Fruit fly (Drosophila melanogaster) whole organism, embryonic: ENCODE measurements around the gene CG44303.
A peak's percentile ranks its signal among the peaks of the same experiment; 100 is the strongest.

Source experiments
- B-H1 ChIP-seq: fragments of 200-800 bp; sonication (Bioruptor generic); IDR thresholded peaks from 3 replicates; pipeline ENCODE4 v1.3.6; 2022; ENCODE audit warnings: missing biosample characterization, missing genetic modification characterization
- B-H2 ChIP-seq: fragments of 200-800 bp; sonication (Bioruptor generic); optimal IDR thresholded peaks from 2 replicates; lab custom pipeline; 2018; ENCODE audit warnings: missing biosample characterization, mild to moderate bottlenecking, missing genetic modification characterization
- BEAF-32 ChIP-seq: fragments of 200-800 bp; sonication (Bioruptor generic); optimal IDR thresholded peaks from 3 replicates; lab custom pipeline; 2017; ENCODE audit warnings: missing biosample characterization, missing genetic modification characterization, mild to moderate bottlenecking, moderate library complexity, missing genetic modification reagents
- BtbVII ChIP-seq: fragments of 200-800 bp; sonication (Bioruptor generic); optimal IDR thresholded peaks from 3 replicates; lab custom pipeline; 2017; ENCODE audit warnings: missing biosample characterization, mild to moderate bottlenecking, missing genetic modification characterization
- CG12104 ChIP-seq: fragments of 200-800 bp; sonication (Bioruptor generic); optimal IDR thresholded peaks from 3 replicates; lab custom pipeline; 2016; ENCODE audit warnings: missing biosample characterization, missing genetic modification characterization
- CG12942 ChIP-seq: fragments of 200-800 bp; sonication (Bioruptor generic); optimal IDR thresholded peaks from 3 replicates; lab custom pipeline; 2016; ENCODE audit warnings: missing biosample characterization, missing genetic modification characterization
- CG14860 ChIP-seq: fragments of 200-800 bp; sonication (Bioruptor generic); IDR thresholded peaks from 3 replicates; pipeline ENCODE4 v1.3.6; 2022; ENCODE audit warnings: missing biosample characterization, missing genetic modification characterization; ENCODE audit not compliant: partially characterized antibody
- CG15011 ChIP-seq: fragments of 200-800 bp; sonication (Bioruptor generic); optimal IDR thresholded peaks from 3 replicates; lab custom pipeline; 2018; ENCODE audit warnings: missing biosample characterization, mild to moderate bottlenecking, missing genetic modification characterization
- CG1647 ChIP-seq: fragments of 200-800 bp; sonication (Bioruptor generic); optimal IDR thresholded peaks from 3 replicates; lab custom pipeline; 2016; ENCODE audit warnings: missing biosample characterization, missing genetic modification characterization
- CG16779 ChIP-seq: fragments of 200-800 bp; sonication (Bioruptor generic); IDR thresholded peaks from 2 replicates; pipeline ENCODE4 v1.3.6; 2022; ENCODE audit warnings: missing biosample characterization, missing genetic modification characterization
- CG17186 ChIP-seq: fragments of 200-800 bp; sonication (Bioruptor generic); optimal IDR thresholded peaks from 3 replicates; lab custom pipeline; 2017; ENCODE audit warnings: missing biosample characterization, missing genetic modification reagents, missing genetic modification characterization
- CG2116 ChIP-seq: fragments of 200-800 bp; sonication (Bioruptor generic); optimal IDR thresholded peaks from 3 replicates; lab custom pipeline; 2018; ENCODE audit warnings: missing biosample characterization, mild to moderate bottlenecking, missing genetic modification characterization
- CG31441 ChIP-seq: fragments of 200-800 bp; sonication (Bioruptor generic); IDR thresholded peaks from 2 replicates; pipeline ENCODE4 v1.3.6; 2022; ENCODE audit warnings: missing biosample characterization, missing genetic modification characterization
- CG32772 ChIP-seq: fragments of 200-800 bp; sonication (Bioruptor generic); IDR thresholded peaks from 2 replicates; pipeline ENCODE4 v1.3.6; 2022; ENCODE audit warnings: missing biosample characterization, missing genetic modification characterization
- CG33557 ChIP-seq: fragments of 200-800 bp; sonication (Bioruptor generic); optimal IDR thresholded peaks from 2 replicates; lab custom pipeline; 2019; ENCODE audit warnings: missing biosample characterization, mild to moderate bottlenecking, missing genetic modification characterization, moderate library complexity
- CG4404 ChIP-seq: fragments of 200-800 bp; sonication (Bioruptor generic); IDR thresholded peaks from 2 replicates; pipeline ENCODE4 v1.3.6; 2022; ENCODE audit warnings: missing biosample characterization, missing genetic modification characterization
- CG4730 ChIP-seq: fragments of 200-800 bp; sonication (Bioruptor generic); IDR thresholded peaks from 2 replicates; pipeline ENCODE4 v1.3.6; 2022; ENCODE audit warnings: missing biosample characterization, missing genetic modification characterization
- CG6765 ChIP-seq: fragments of 200-800 bp; sonication (Bioruptor generic); optimal IDR thresholded peaks from 3 replicates; lab custom pipeline; 2017; ENCODE audit warnings: missing biosample characterization, mild to moderate bottlenecking, missing genetic modification characterization
- CG7786 ChIP-seq: fragments of 200-800 bp; sonication (Bioruptor generic); optimal IDR thresholded peaks from 2 replicates; lab custom pipeline; 2016; ENCODE audit warnings: missing biosample characterization, missing genetic modification characterization
- CG7928 ChIP-seq: fragments of 200-800 bp; sonication (Bioruptor generic); optimal IDR thresholded peaks from 2 replicates; lab custom pipeline; 2017; ENCODE audit warnings: missing biosample characterization, mild to moderate bottlenecking, missing genetic modification characterization
- CG7987 ChIP-seq: fragments of 200-800 bp; sonication (Bioruptor generic); optimal IDR thresholded peaks from 2 replicates; lab custom pipeline; 2018; ENCODE audit warnings: missing biosample characterization, mild to moderate bottlenecking, missing genetic modification characterization, moderate library complexity
- CrebB ChIP-seq: fragments of 200-800 bp; sonication (Bioruptor generic); optimal IDR thresholded peaks from 3 replicates; lab custom pipeline; 2018; ENCODE audit warnings: missing biosample characterization, mild to moderate bottlenecking, missing genetic modification characterization
- Ets97D ChIP-seq: fragments of 200-800 bp; sonication (Bioruptor generic); optimal IDR thresholded peaks from 3 replicates; lab custom pipeline; 2016; ENCODE audit warnings: missing biosample characterization, missing genetic modification characterization
- Fer1 ChIP-seq: fragments of 200-800 bp; sonication (Bioruptor generic); optimal IDR thresholded peaks from 2 replicates; lab custom pipeline; 2017; ENCODE audit warnings: missing biosample characterization, mild to moderate bottlenecking, missing genetic modification characterization
- Fer3 ChIP-seq: fragments of 200-800 bp; sonication (Bioruptor generic); optimal IDR thresholded peaks from 2 replicates; lab custom pipeline; 2018; ENCODE audit warnings: missing biosample characterization, mild to moderate bottlenecking, missing genetic modification characterization, moderate library complexity
- H2.0 ChIP-seq: fragments of 200-800 bp; sonication (Bioruptor generic); IDR thresholded peaks from 2 replicates; pipeline ENCODE4 v1.3.6; 2022; ENCODE audit warnings: missing biosample characterization, missing genetic modification characterization
- Hsf ChIP-seq: fragments of 200-800 bp; sonication (Bioruptor generic); optimal IDR thresholded peaks from 3 replicates; lab custom pipeline; 2016; ENCODE audit warnings: missing biosample characterization, missing genetic modification characterization
- MESR4 ChIP-seq: fragments of 200-800 bp; sonication (Bioruptor generic); optimal IDR thresholded peaks from 2 replicates; lab custom pipeline; 2018; ENCODE audit warnings: missing biosample characterization, mild to moderate bottlenecking, missing genetic modification characterization, moderate library complexity
- Rfx ChIP-seq: fragments of 200-800 bp; sonication (Bioruptor generic); IDR thresholded peaks from 2 replicates; pipeline ENCODE4 v1.3.6; 2022; ENCODE audit warnings: missing biosample characterization, missing genetic modification characterization
- Sin3A ChIP-seq: fragments of >200 bp; optimal IDR thresholded peaks from 2 replicates; lab custom pipeline; 2018
- al ChIP-seq: fragments of 200-800 bp; sonication (Bioruptor generic); IDR thresholded peaks from 2 replicates; pipeline ENCODE4 v1.3.6; 2022; ENCODE audit warnings: missing biosample characterization, missing genetic modification characterization
- bbx ChIP-seq: fragments of 200-800 bp; sonication (Bioruptor generic); IDR thresholded peaks from 2 replicates; pipeline ENCODE4 v1.3.6; 2022; ENCODE audit warnings: missing biosample characterization, missing genetic modification characterization; ENCODE audit not compliant: partially characterized antibody
- chm ChIP-seq: fragments of 200-800 bp; sonication (Bioruptor generic); IDR thresholded peaks from 2 replicates; pipeline ENCODE4 v1.3.6; 2022; ENCODE audit warnings: missing biosample characterization, missing genetic modification characterization
- danr ChIP-seq: fragments of 200-800 bp; sonication (Bioruptor generic); IDR thresholded peaks from 2 replicates; pipeline ENCODE4 v1.3.6; 2022; ENCODE audit warnings: missing biosample characterization, missing genetic modification characterization
- disco-r ChIP-seq: fragments of 200-800 bp; sonication (Bioruptor generic); optimal IDR thresholded peaks from 2 replicates; lab custom pipeline; 2016; ENCODE audit warnings: missing biosample characterization, missing genetic modification characterization
- exex ChIP-seq: fragments of 200-800 bp; sonication (Bioruptor generic); optimal IDR thresholded peaks from 4 replicates; lab custom pipeline; 2018; ENCODE audit warnings: missing biosample characterization, mild to moderate bottlenecking, missing genetic modification characterization, moderate library complexity
- fd3F ChIP-seq: fragments of 200-800 bp; sonication (Bioruptor generic); optimal IDR thresholded peaks from 2 replicates; lab custom pipeline; 2018; ENCODE audit warnings: missing biosample characterization, mild to moderate bottlenecking, missing genetic modification characterization, moderate library complexity
- jigr1 ChIP-seq: fragments of 200-800 bp; sonication (Bioruptor generic); IDR thresholded peaks from 3 replicates; pipeline ENCODE4 v1.3.6; 2022; ENCODE audit warnings: missing biosample characterization, missing genetic modification characterization
- kah ChIP-seq: fragments of 200-800 bp; sonication (Bioruptor generic); optimal IDR thresholded peaks from 2 replicates; lab custom pipeline; 2018; ENCODE audit warnings: missing biosample characterization, mild to moderate bottlenecking, missing genetic modification characterization
- lab ChIP-seq: fragments of 200-800 bp; sonication (Bioruptor generic); optimal IDR thresholded peaks from 3 replicates; lab custom pipeline; 2017; ENCODE audit warnings: missing biosample characterization, missing genetic modification characterization, mild to moderate bottlenecking, moderate library complexity, missing genetic modification reagents
- nerfin-2 ChIP-seq: fragments of 200-800 bp; sonication (Bioruptor generic); IDR thresholded peaks from 2 replicates; pipeline ENCODE4 v1.3.6; 2022; ENCODE audit warnings: missing biosample characterization, missing genetic modification characterization; ENCODE audit not compliant: partially characterized antibody
- run ChIP-seq: fragments of 200-800 bp; sonication (Bioruptor generic); optimal IDR thresholded peaks from 3 replicates; lab custom pipeline; 2018; ENCODE audit warnings: missing biosample characterization, mild to moderate bottlenecking, missing genetic modification characterization
- schlank ChIP-seq: fragments of 200-800 bp; sonication (Bioruptor generic); optimal IDR thresholded peaks from 2 replicates; lab custom pipeline; 2018; ENCODE audit warnings: missing biosample characterization, mild to moderate bottlenecking, missing genetic modification characterization
- sens-2 ChIP-seq: fragments of 200-800 bp; sonication (Bioruptor generic); IDR thresholded peaks from 2 replicates; pipeline ENCODE4 v1.3.6; 2022; ENCODE audit warnings: missing biosample characterization, missing genetic modification characterization
- seq ChIP-seq: fragments of 200-800 bp; sonication (Bioruptor generic); IDR thresholded peaks from 2 replicates; pipeline ENCODE4 v1.3.6; 2022; ENCODE audit warnings: missing biosample characterization, missing genetic modification characterization
- toy ChIP-seq: fragments of 200-800 bp; sonication (Bioruptor generic); IDR thresholded peaks from 2 replicates; pipeline ENCODE4 v1.3.6; 2022; ENCODE audit warnings: missing biosample characterization, missing genetic modification characterization
- trh ChIP-seq: fragments of 200-800 bp; sonication (Bioruptor generic); optimal IDR thresholded peaks from 2 replicates; lab custom pipeline; 2016; ENCODE audit warnings: missing biosample characterization, missing genetic modification characterization
- wor ChIP-seq: fragments of 200-800 bp; sonication (Bioruptor generic); IDR thresholded peaks from 2 replicates; pipeline ENCODE4 v1.3.6; 2022; ENCODE audit warnings: missing biosample characterization, missing genetic modification characterization

Gene CG44303

dm6 chrX:6700263-6700989 is 13.2 kb upstream of the CG44303 start (continued):
- TF ChIP-seq CG1647 (GFP tag; lab: Kevin White, UChicago) (no peak), disco-r (GFP tag; lab: Kevin White, UChicago) (no peak), CG7786 (GFP tag; lab: Kevin White, UChicago) (no peak), BtbVII (GFP tag; lab: Kevin White, UChicago) (peak; percentile 24), wor (GFP tag; lab: Robert Waterston, UW) (no peak), CG17186 (no peak), schlank (no peak), seq (GFP tag; lab: Robert Waterston, UW) (no peak)

DNA sequence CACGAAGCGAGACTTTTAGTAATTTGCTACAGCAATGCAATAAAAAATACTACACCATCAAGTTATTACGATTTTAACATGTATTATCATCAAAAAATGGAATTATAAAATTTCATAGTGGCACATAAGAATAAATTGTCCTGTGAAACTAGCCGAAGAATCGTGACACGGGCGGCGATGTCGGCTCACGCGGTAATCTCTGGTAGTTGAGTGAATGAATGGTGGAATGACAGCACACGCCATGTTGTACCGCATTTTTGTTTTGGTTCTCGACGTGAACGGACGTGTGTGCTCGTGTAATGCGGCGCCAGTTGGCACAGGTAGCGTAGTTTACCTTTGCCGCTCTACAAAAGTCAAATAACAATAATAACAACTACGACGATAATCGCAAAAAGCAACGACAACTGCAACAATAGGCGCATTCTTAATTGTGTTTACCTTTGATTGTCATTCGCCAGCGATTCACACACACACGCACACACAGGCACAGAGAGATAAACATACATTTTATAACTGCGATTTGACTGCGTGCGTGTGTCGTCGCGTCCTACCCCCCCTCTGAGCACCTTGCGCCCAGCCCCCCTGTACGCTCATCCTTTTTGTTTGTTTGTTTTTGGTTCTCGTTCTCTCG is 12.2 kb upstream of the CG44303 start, which contains the start of gene CG14441:
TSS of gene CG14441 (plus strand) at position 254 of the 631 bp plus-strand sequence.
- TF ChIP-seq fd3F (GFP tag; lab: Kevin White, UChicago), result no peak
- TF ChIP-seq CG4730 (GFP tag; lab: Robert Waterston, UW), result no peak
- peak; percentile 47; the same call in 1 of the 2 replicates for TF ChIP-seq CG31441
- TF ChIP-seq CG2116, result no peak
- peak; percentile 53 for TF ChIP-seq Rfx (GFP tag; lab: Robert Waterston, UW)
- peak; percentile 25 for TF ChIP-seq CG7987 (GFP tag; lab: Kevin White, UChicago)
- TF ChIP-seq CG12942 (GFP tag; lab: Kevin White, UChicago), result no peak
- no peak for TF ChIP-seq Sin3A (lab: Kevin White, UChicago)
- TF ChIP-seq nerfin-2 (GFP tag; lab: Robert Waterston, UW), result peak; percentile 93
- TF ChIP-seq CG33557, result peak; percentile 39
- no peak for TF ChIP-seq jigr1 (GFP tag; lab: Robert Waterston, UW)
- peak; percentile 86 for TF ChIP-seq Fer1 (GFP tag; lab: Kevin White, UChicago)
- peak; percentile 75 for TF ChIP-seq lab (GFP tag; lab: Kevin White, UChicago)
- peak; percentile 31 for TF ChIP-seq CG12104 (GFP tag; lab: Kevin White, UChicago)
- no peak for TF ChIP-seq run (tag; lab: Kevin White, UChicago)
- peak; percentile 26 for TF ChIP-seq CrebB (tag; lab: Kevin White, UChicago)
- peak; percentile 78 for TF ChIP-seq B-H2
- TF ChIP-seq trh (GFP tag; lab: Kevin White, UChicago), result no peak
- peak; percentile 6 for TF ChIP-seq Ets97D
- peak; percentile 32 for TF ChIP-seq Fer3 (tag; lab: Kevin White, UChicago)
- TF ChIP-seq CG16779, result no peak
- peak; percentile 97 for TF ChIP-seq CG14860 (GFP tag; lab: Robert Waterston, UW)
- no peak for TF ChIP-seq H2.0 (GFP tag; lab: Robert Waterston, UW)
- no peak for TF ChIP-seq al (GFP tag; lab: Robert Waterston, UW)
- TF ChIP-seq Hsf (GFP tag; lab: Kevin White, UChicago), result peak; percentile 26
- TF ChIP-seq CG4404, result no peak
- no peak for TF ChIP-seq MESR4
- no peak; the same call in 1 of the 2 replicates for TF ChIP-seq chm
- peak; percentile 49 for TF ChIP-seq exex (tag; lab: Kevin White, UChicago)
- TF ChIP-seq CG6765 (GFP tag; lab: Kevin White, UChicago), result no peak
- TF ChIP-seq sens-2 (GFP tag; lab: Robert Waterston, UW), result no peak
- no peak for TF ChIP-seq B-H1
- TF ChIP-seq danr, result no peak
- TF ChIP-seq bbx (GFP tag; lab: Robert Waterston, UW), result peak; percentile 97
- no peak for TF ChIP-seq CG32772 (GFP tag; lab: Robert Waterston, UW)
- TF ChIP-seq CG15011 (GFP tag; lab: Kevin White, UChicago), result peak; percentile 32
- TF ChIP-seq toy (GFP tag; lab: Robert Waterston, UW), result 0 out of 2 replicates have a peak, but pooled peaks have one; percentile 27
- peak; percentile 94 for TF ChIP-seq BEAF-32 (GFP tag; lab: Kevin White, UChicago)
- peak; percentile 24 for TF ChIP-seq kah (GFP tag; lab: Kevin White, UChicago)
- no peak for TF ChIP-seq CG7928 (GFP tag; lab: Kevin White, UChicago)
